Fruit fly (Drosophila melanogaster) whole organism, pupa: ENCODE measurements around the gene CG5162.

Source experiments
- CG13204 ChIP-seq: fragments of 200-800 bp; sonication (Bioruptor generic); optimal IDR thresholded peaks from 2 replicates; lab custom pipeline; 2018; ENCODE audit warnings: missing biosample characterization, mild to moderate bottlenecking, missing genetic modification characterization, moderate library complexity
- CG15710 ChIP-seq: fragments of 200-800 bp; sonication (Bioruptor generic); optimal IDR thresholded peaks from 2 replicates; lab custom pipeline; 2018; ENCODE audit warnings: missing biosample characterization, mild to moderate bottlenecking, missing genetic modification characterization, moderate library complexity
- CG8159 ChIP-seq: fragments of 200-800 bp; sonication (Bioruptor generic); optimal IDR thresholded peaks from 3 replicates; lab custom pipeline; 2018; ENCODE audit warnings: missing biosample characterization, mild to moderate bottlenecking, missing genetic modification characterization, moderate library complexity
- CG9948 ChIP-seq: fragments of 200-800 bp; sonication (Bioruptor generic); optimal IDR thresholded peaks from 2 replicates; lab custom pipeline; 2018; ENCODE audit warnings: missing biosample characterization, mild to moderate bottlenecking, missing genetic modification characterization, moderate library complexity
- EcR ChIP-seq: fragments of 200-800 bp; sonication (Bioruptor generic); optimal IDR thresholded peaks from 3 replicates; lab custom pipeline; 2019; ENCODE audit warnings: missing biosample characterization, missing genetic modification characterization, mild to moderate bottlenecking, moderate library complexity, missing genetic modification reagents
- fd96Ca ChIP-seq: fragments of 200-800 bp; sonication (Bioruptor generic); IDR thresholded peaks from 3 replicates; pipeline ENCODE4 v1.3.6; 2022; ENCODE audit warnings: missing biosample characterization, missing genetic modification characterization
- gl ChIP-seq: fragments of 200-800 bp; sonication (Bioruptor generic); optimal IDR thresholded peaks from 2 replicates; lab custom pipeline; 2018; ENCODE audit warnings: missing biosample characterization, mild to moderate bottlenecking, missing genetic modification characterization

DNA sequence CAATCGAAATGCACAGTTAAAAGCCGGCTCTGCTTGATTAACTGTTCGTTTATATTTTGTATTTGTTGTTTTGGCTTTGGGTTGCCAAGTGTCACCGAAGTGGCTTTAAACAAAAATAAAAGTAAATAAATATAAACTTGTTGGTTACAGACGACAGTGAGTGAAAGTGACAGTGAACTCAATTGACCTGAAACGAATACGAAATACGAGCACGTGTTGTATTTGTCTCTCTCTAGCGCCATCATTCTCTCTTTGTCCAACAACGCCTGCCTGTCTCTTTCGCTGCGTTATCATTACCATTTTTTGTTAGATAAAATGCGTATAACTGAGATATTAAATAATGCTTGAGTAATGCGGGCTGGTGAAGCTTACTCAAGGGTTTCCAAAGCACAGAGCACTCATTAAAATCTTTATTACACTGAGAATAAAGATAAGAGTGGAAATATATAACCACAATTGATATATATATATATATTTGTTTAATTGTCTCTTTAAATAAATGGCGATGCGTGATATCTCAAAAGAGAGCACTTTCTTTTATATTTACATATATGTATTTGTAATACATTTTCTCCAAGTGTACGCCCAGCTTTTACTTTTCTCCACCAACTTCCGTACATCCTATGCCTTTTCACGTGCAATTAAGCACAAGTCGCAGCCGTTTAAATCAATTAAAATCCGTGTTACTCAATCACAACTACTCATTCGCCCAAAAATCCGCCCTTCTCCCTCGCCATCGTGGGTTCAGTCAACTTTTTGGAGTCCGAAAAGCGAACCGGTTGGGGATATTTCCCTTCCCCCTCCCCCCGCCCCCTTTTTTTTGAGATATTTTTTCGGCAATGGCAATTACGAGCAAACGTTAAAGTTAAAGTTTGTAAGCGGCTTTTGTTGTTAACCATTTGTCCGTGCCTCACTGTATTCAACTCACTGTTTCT is 33.6 kb upstream of the CG5162 start:
- TF ChIP-seq CG15710 (tag; lab: Kevin White, UChicago) (no peak), EcR (no peak), CG13204 (no peak), gl (tag; lab: Kevin White, UChicago) (no peak), fd96Ca (GFP tag; lab: Robert Waterston, UW) (no peak), CG8159 (tag; lab: Kevin White, UChicago) (no peak), CG9948 (tag; lab: Kevin White, UChicago) (no peak)
